Fruit fly (Drosophila melanogaster): Measurements from ENCODE around the gene Scox.

DNA sequence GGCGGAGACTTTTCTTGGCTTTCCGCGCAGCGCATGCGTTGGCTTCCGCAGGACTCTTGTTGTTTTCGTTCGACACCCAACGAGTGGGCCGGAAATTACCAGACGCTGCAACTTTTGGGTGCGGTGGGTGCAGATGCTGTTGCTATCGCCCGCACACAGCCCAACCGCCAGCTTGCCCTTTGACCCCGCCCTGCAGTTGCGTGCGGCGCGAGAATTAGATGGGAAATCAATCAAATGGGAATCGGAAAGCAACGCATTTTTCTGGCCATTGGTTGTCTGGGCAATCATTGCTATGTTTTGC is 36.7 kb upstream of the Scox start:
- TF ChIP-seq CG3032 (tag; optimal IDR thresholded peaks at IDR 0.05) (no peak), CG16779 (tag; optimal IDR thresholded peaks at IDR 0.05) (no peak), cyc (GFP tag; optimal IDR thresholded peaks at IDR 0.05) (no peak), fkh (GFP tag; optimal IDR thresholded peaks at IDR 0.05) (no peak), Eip75B (GFP tag; optimal IDR thresholded peaks at IDR 0.05) (no peak), lz (GFP tag; optimal IDR thresholded peaks at IDR 0.05) (no peak), Gug (GFP tag; IDR thresholded peaks at IDR 0.05) (no peak), acj6 (GFP tag; optimal IDR thresholded peaks at IDR 0.05) (no peak), Sox14 (GFP tag; optimal IDR thresholded peaks at IDR 0.05) (no peak), CG31627 (GFP tag; optimal IDR thresholded peaks at IDR 0.05) (no peak), Sox102F (GFP tag; optimal IDR thresholded peaks at IDR 0.05) (no peak), Hr39 (GFP tag; optimal IDR thresholded peaks at IDR 0.05) (no peak)

All from whole organism, prepupa.